Worm (Caenorhabditis elegans) whole organism, young adult: ENCODE data around the gene dhrr-1.

Source experiments
- B0019.2 ChIP-seq: fragments of 200-800 bp; sonication (Bioruptor generic); conservative IDR thresholded peaks from 2 replicates; pipeline ENCODE4 v1.3.6; 2022; ENCODE audit warnings: missing genetic modification reagents, missing genetic modification characterization, missing compliant biosample characterization
- C06A6.2 ChIP-seq: fragments of 200-800 bp; sonication (Bioruptor generic); conservative IDR thresholded peaks from 2 replicates; pipeline ENCODE4 v1.3.6; 2022; ENCODE audit warnings: missing genetic modification characterization, missing compliant biosample characterization
- D2030.7 ChIP-seq: fragments of 200-800 bp; sonication (Bioruptor generic); IDR thresholded peaks from 2 replicates; pipeline ENCODE4 v1.3.6; 2022; ENCODE audit warnings: missing genetic modification reagents, missing genetic modification characterization, missing compliant biosample characterization
- F23B12.7 ChIP-seq: sonication (generic microtip); optimal IDR thresholded peaks from 2 replicates; lab custom pipeline; 2017; ENCODE audit warnings: missing genetic modification characterization, mild to moderate bottlenecking, missing compliant biosample characterization, antibody characterized with exemption, moderate library complexity; ENCODE audit not compliant: insufficient read depth
- K12H6.12 ChIP-seq: fragments of 200-800 bp; sonication (Bioruptor generic); optimal IDR thresholded peaks from 2 replicates; lab custom pipeline; 2018; ENCODE audit warnings: mild to moderate bottlenecking, missing genetic modification characterization, missing compliant biosample characterization
- Y95B8A.8 ChIP-seq: fragments of 200-800 bp; sonication (Bioruptor generic); IDR thresholded peaks from 2 replicates; pipeline ENCODE4 v1.3.6; 2022; ENCODE audit warnings: missing genetic modification reagents, missing genetic modification characterization, missing compliant biosample characterization
- akir-1 ChIP-seq: fragments of 200-800 bp; sonication (Bioruptor generic); optimal IDR thresholded peaks from 2 replicates; lab custom pipeline; 2018; ENCODE audit warnings: mild to moderate bottlenecking, missing genetic modification characterization, moderate library complexity, missing compliant biosample characterization
- ama-1 ChIP-seq, 3 experiments: fragments of 150-350 bp in 1 of 3; sonication (generic microtip) in 2 of 3; optimal IDR thresholded peaks; 2 replicates each; lab custom pipeline; 2014 to 2018; ENCODE audit warnings: missing biosample characterization in 2 of 3, missing genetic modification characterization in 2 of 3, missing genetic modification reagents in 2 of 3
- athp-1 ChIP-seq: sonication (generic microtip); optimal IDR thresholded peaks from 2 replicates; lab custom pipeline; 2017; ENCODE audit warnings: mild to moderate bottlenecking, missing genetic modification characterization, missing compliant biosample characterization
- attf-5 ChIP-seq: fragments of 200-800 bp; sonication (Bioruptor generic); optimal IDR thresholded peaks from 2 replicates; lab custom pipeline; 2018; ENCODE audit warnings: mild to moderate bottlenecking, missing genetic modification characterization, missing compliant biosample characterization
- attf-6 ChIP-seq: fragments of 200-800 bp; sonication (Bioruptor generic); IDR thresholded peaks from 2 replicates; pipeline ENCODE4 v1.3.6; 2022; ENCODE audit warnings: missing genetic modification reagents, missing genetic modification characterization, missing compliant biosample characterization
- cebp-1 ChIP-seq, 2 experiments: fragments of 200-800 bp in 1 of 2; sonication (Bioruptor generic) in 1 of 2; sonication (generic microtip) in 1 of 2; IDR thresholded peaks in 1 of 2; optimal IDR thresholded peaks in 1 of 2; 2 replicates each; pipeline versions ENCODE4 v1.3.6 to Lab custom; 2017 to 2022; ENCODE audit warnings: missing compliant biosample characterization in 2 of 2, missing genetic modification characterization in 2 of 2, mild to moderate bottlenecking in 1 of 2, missing genetic modification reagents in 1 of 2, moderate library complexity in 1 of 2
- ceh-27 ChIP-seq: fragments of 200-800 bp; sonication (Bioruptor generic); optimal IDR thresholded peaks from 2 replicates; lab custom pipeline; 2018; ENCODE audit warnings: mild to moderate bottlenecking, missing genetic modification characterization, moderate library complexity, missing compliant biosample characterization
- die-1 ChIP-seq: sonication (generic microtip); optimal IDR thresholded peaks from 2 replicates; lab custom pipeline; 2016; ENCODE audit warnings: missing genotype, mild to moderate bottlenecking, missing genetic modification characterization, missing compliant biosample characterization
- dpl-1 ChIP-seq: fragments of 150-350 bp; optimal IDR thresholded peaks from 2 replicates; lab custom pipeline; 2014; ENCODE audit warnings: missing biosample characterization, missing genetic modification reagents, missing genetic modification characterization
- efl-1 ChIP-seq: fragments of 150-350 bp; optimal IDR thresholded peaks from 2 replicates; lab custom pipeline; 2014; ENCODE audit warnings: missing biosample characterization, missing genetic modification reagents, missing genetic modification characterization
- ets-4 ChIP-seq: fragments of 200-800 bp; sonication (Bioruptor generic); optimal IDR thresholded peaks from 2 replicates; lab custom pipeline; 2018; ENCODE audit warnings: mild to moderate bottlenecking, missing genetic modification characterization, missing compliant biosample characterization
- hlh-26 ChIP-seq: fragments of 200-800 bp; sonication (Bioruptor generic); conservative IDR thresholded peaks from 2 replicates; pipeline ENCODE4 v1.3.6; 2022; ENCODE audit warnings: missing genetic modification reagents, missing genetic modification characterization, missing compliant biosample characterization
- hmg-1.2 ChIP-seq: fragments of 200-800 bp; sonication (Bioruptor generic); IDR thresholded peaks from 2 replicates; pipeline ENCODE4 v1.3.6; 2022; ENCODE audit warnings: missing genetic modification reagents, missing genetic modification characterization, missing compliant biosample characterization
- lin-26 ChIP-seq: fragments of 200-800 bp; sonication (Bioruptor generic); IDR thresholded peaks from 2 replicates; pipeline ENCODE4 v1.3.6; 2022; ENCODE audit warnings: missing genetic modification reagents, missing genetic modification characterization, missing compliant biosample characterization
- lin-35 ChIP-seq, 3 experiments: fragments of 150-350 bp in 2 of 3; sonication (generic microtip) in 1 of 3; optimal IDR thresholded peaks; 2 replicates each; lab custom pipeline; 2014 to 2018; ENCODE audit warnings: missing biosample characterization in 3 of 3, missing genetic modification characterization in 3 of 3, missing genetic modification reagents in 3 of 3
- lin-54 ChIP-seq: fragments of 200-800 bp; sonication (Bioruptor generic); optimal IDR thresholded peaks from 2 replicates; lab custom pipeline; 2018; ENCODE audit warnings: mild to moderate bottlenecking, missing genetic modification characterization, missing compliant biosample characterization
- lsl-1 ChIP-seq: fragments of 200-800 bp; sonication (Bioruptor generic); optimal IDR thresholded peaks from 2 replicates; lab custom pipeline; 2018; ENCODE audit warnings: mild to moderate bottlenecking, missing genetic modification characterization, moderate library complexity, missing compliant biosample characterization
- madf-6 ChIP-seq: fragments of 200-800 bp; sonication (Bioruptor generic); IDR thresholded peaks from 2 replicates; pipeline ENCODE4 v1.3.6; 2022; ENCODE audit warnings: missing genetic modification reagents, missing genetic modification characterization, missing compliant biosample characterization
- madf-8 ChIP-seq: fragments of 200-800 bp; sonication (Bioruptor generic); conservative IDR thresholded peaks from 2 replicates; pipeline ENCODE4 v1.3.6; 2022; ENCODE audit warnings: missing genetic modification reagents, missing genetic modification characterization, missing compliant biosample characterization
- mcd-1 ChIP-seq: fragments of 200-800 bp; sonication (Bioruptor generic); IDR thresholded peaks from 2 replicates; pipeline ENCODE4 v1.3.6; 2022; ENCODE audit warnings: missing genetic modification reagents, missing genetic modification characterization, missing compliant biosample characterization
- nfyb-1 ChIP-seq: fragments of 200-800 bp; sonication (Bioruptor generic); IDR thresholded peaks from 2 replicates; pipeline ENCODE4 v1.3.6; 2022; ENCODE audit warnings: missing genetic modification reagents, missing genetic modification characterization, missing compliant biosample characterization
- pha-4 ChIP-seq: fragments of 150-350 bp; sonication (generic microtip); optimal IDR thresholded peaks from 2 replicates; lab custom pipeline; 2014; ENCODE audit warnings: missing biosample characterization, missing genetic modification reagents, missing genetic modification characterization
- rcor-1 ChIP-seq: fragments of 200-800 bp; sonication (Bioruptor generic); IDR thresholded peaks from 2 replicates; pipeline ENCODE4 v1.3.6; 2022; ENCODE audit warnings: missing genetic modification reagents, missing genetic modification characterization, missing compliant biosample characterization
- snpc-1.1 ChIP-seq: sonication (generic microtip); optimal IDR thresholded peaks from 2 replicates; lab custom pipeline; 2017; ENCODE audit warnings: missing genetic modification characterization, mild to moderate bottlenecking, missing compliant biosample characterization, antibody characterized with exemption, moderate library complexity, missing genotype, missing genetic modification reagents; ENCODE audit not compliant: insufficient read depth
- snpc-1.3 ChIP-seq: sonication (generic microtip); optimal IDR thresholded peaks from 2 replicates; lab custom pipeline; 2017; ENCODE audit warnings: missing genetic modification characterization, mild to moderate bottlenecking, missing compliant biosample characterization, antibody characterized with exemption, moderate library complexity, missing genotype, missing genetic modification reagents; ENCODE audit not compliant: insufficient read depth
- snpc-3.4 ChIP-seq: sonication (generic microtip); optimal IDR thresholded peaks from 2 replicates; lab custom pipeline; 2017; ENCODE audit warnings: missing genetic modification characterization, mild to moderate bottlenecking, missing compliant biosample characterization, antibody characterized with exemption, moderate library complexity, missing genotype, missing genetic modification reagents
- snpc-4 ChIP-seq, 5 experiments: fragments of 150-350 bp in 1 of 5; sonication (generic microtip) in 4 of 5; optimal IDR thresholded peaks; 2 replicates each; lab custom pipeline; 2014 to 2018; ENCODE audit warnings: missing genetic modification characterization in 5 of 5, missing biosample characterization in 3 of 5, antibody characterized with exemption in 2 of 5, mild to moderate bottlenecking in 2 of 5, missing compliant biosample characterization in 2 of 5, missing genotype in 2 of 5, moderate library complexity in 2 of 5, missing genetic modification reagents in 1 of 5
- sptf-2 ChIP-seq: fragments of 200-800 bp; sonication (Bioruptor generic); optimal IDR thresholded peaks from 2 replicates; lab custom pipeline; 2018; ENCODE audit warnings: mild to moderate bottlenecking, missing genetic modification characterization, missing compliant biosample characterization
- tbp1 ChIP-seq: fragments of 200-800 bp; sonication (Bioruptor generic); optimal IDR thresholded peaks from 2 replicates; lab custom pipeline; 2018; ENCODE audit warnings: mild to moderate bottlenecking, missing genetic modification characterization, missing compliant biosample characterization
- ztf-18 ChIP-seq: sonication (generic microtip); optimal IDR thresholded peaks from 2 replicates; lab custom pipeline; 2016; ENCODE audit warnings: missing genotype, mild to moderate bottlenecking, missing genetic modification characterization, missing compliant biosample characterization

Gene dhrr-1

ce11 chrIII:8956146-8956646 lies 11.7 kb downstream of the dhrr-1 start, which contains the start of the genes ZK643.5 and ZK643.2:
ZK643.5 (minus strand) TSS chrIII:8956196.
ZK643.2 (plus strand) TSS chrIII:8956540.
- TF ChIP-seq tbp1 (GFP tag; lab: Kevin White, UChicago) (peak; percentile 36), mcd-1 (peak; percentile 15; the same call in 1 of the 2 replicates), F23B12.7 (peak; percentile 36), ama-1 (optimal IDR thresholded peaks at IDR 0.05; lab: Kevin White, UChicago) (no peak), ama-1 (GFP tag; optimal IDR thresholded peaks at IDR 0.05; lab: Kevin White, UChicago) (peak in 1 of 2 experiments; percentile 64), dpl-1 (peak; percentile 63), rcor-1 (GFP tag; lab: Robert Waterston, UW) (0 out of 2 replicates have a peak, but pooled peaks have one; percentile 15), B0019.2 (GFP tag; lab: Robert Waterston, UW) (no peak), efl-1 (GFP tag; lab: Kevin White, UChicago) (peak; percentile 82), D2030.7 (GFP tag; lab: Robert Waterston, UW) (peak; percentile 45; the same call in 1 of the 2 replicates), attf-6 (no peak), ztf-18 (peak; percentile 23), attf-5 (GFP tag; lab: Kevin White, UChicago) (peak; percentile 19), die-1 (tag; lab: Kevin White, UChicago) (no peak), lsl-1 (GFP tag; lab: Kevin White, UChicago) (peak; percentile 74), ceh-27 (GFP tag; lab: Kevin White, UChicago) (peak; percentile 22), pha-4 (tag; lab: Kevin White, UChicago) (no peak), madf-8 (peak; percentile 51), lin-54 (GFP tag; lab: Kevin White, UChicago) (peak; percentile 70), hmg-1.2 (GFP tag; lab: Robert Waterston, UW) (no peak; the same call in 1 of the 2 replicates), snpc-1.3 (tag; lab: Kevin White, UChicago) (peak; percentile 71), hlh-26 (GFP tag; lab: Robert Waterston, UW) (no peak), ets-4 (GFP tag; lab: Kevin White, UChicago) (no peak), snpc-3.4 (tag; lab: Kevin White, UChicago) (peak; percentile 57), madf-6 (peak; percentile 70), akir-1 (GFP tag; lab: Kevin White, UChicago) (no peak), K12H6.12 (no peak), C06A6.2 (no peak), lin-35 (GFP tag; optimal IDR thresholded peaks at IDR 0.05; lab: Kevin White, UChicago) (peak in 1 of 3 experiments; percentile 76), snpc-4 (GFP tag; optimal IDR thresholded peaks at IDR 0.05; lab: Kevin White, UChicago) (peak; percentile 8), snpc-4 (tag; optimal IDR thresholded peaks at IDR 0.05; lab: Kevin White, UChicago) (peak in 1 of 4 experiments; percentile 5), sptf-2 (GFP tag; lab: Kevin White, UChicago) (no peak), cebp-1 (GFP tag; IDR thresholded peaks at IDR 0.05; lab: Robert Waterston, UW) (no peak), cebp-1 (tag; optimal IDR thresholded peaks at IDR 0.05; lab: Kevin White, UChicago) (peak; percentile 63), athp-1 (tag; lab: Kevin White, UChicago) (peak; percentile 74), lin-26 (GFP tag; lab: Robert Waterston, UW) (no peak), nfyb-1 (0 out of 2 replicates have a peak, but pooled peaks have one; percentile 11), snpc-1.1 (peak; percentile 26), Y95B8A.8 (GFP tag; lab: Robert Waterston, UW) (no peak)
